Worm (Caenorhabditis elegans) whole organism, midembryonic: ENCODE measurements around the gene F22B5.10.
A peak's percentile ranks its signal among the peaks of the same experiment; 100 is the strongest.

Source experiments
- T22C8.4 ChIP-seq: fragments of 200-800 bp; sonication (Bioruptor generic); IDR thresholded peaks from 2 replicates; pipeline ENCODE4 v1.3.6; 2022; ENCODE audit warnings: missing genetic modification characterization, missing compliant biosample characterization
- cog-1 ChIP-seq: sonication (generic microtip); optimal IDR thresholded peaks from 2 replicates; lab custom pipeline; 2016; ENCODE audit warnings: missing genetic modification characterization, missing compliant biosample characterization
- flt-1 ChIP-seq: fragments of 200-800 bp; sonication (Bioruptor generic); IDR thresholded peaks from 2 replicates; pipeline ENCODE4 v1.3.6; 2022; ENCODE audit warnings: missing genetic modification characterization, missing compliant biosample characterization
- klf-2 ChIP-seq: fragments of 200-800 bp; sonication (Bioruptor generic); conservative IDR thresholded peaks from 2 replicates; pipeline ENCODE4 v1.3.6; 2022; ENCODE audit warnings: missing genetic modification reagents, missing genetic modification characterization, missing compliant biosample characterization
- med-1 ChIP-seq: sonication (generic microtip); optimal IDR thresholded peaks from 2 replicates; lab custom pipeline; 2017; ENCODE audit warnings: missing genetic modification characterization, mild to moderate bottlenecking, missing compliant biosample characterization, antibody characterized with exemption, missing genetic modification reagents; ENCODE audit not compliant: insufficient read depth
- ref-1 ChIP-seq: fragments of 200-800 bp; sonication (Bioruptor generic); conservative IDR thresholded peaks from 2 replicates; pipeline ENCODE4 v1.3.6; 2022; ENCODE audit warnings: missing genetic modification reagents, missing genetic modification characterization, missing compliant biosample characterization
- tab-1 ChIP-seq: fragments of 200-800 bp; sonication (Bioruptor generic); IDR thresholded peaks from 2 replicates; pipeline ENCODE4 v1.3.6; 2022; ENCODE audit warnings: missing genetic modification characterization, missing compliant biosample characterization
- ztf-23 ChIP-seq: fragments of 200-800 bp; sonication (Bioruptor generic); IDR thresholded peaks from 2 replicates; pipeline ENCODE4 v1.3.6; 2022; ENCODE audit warnings: missing genetic modification reagents, missing genetic modification characterization, missing compliant biosample characterization
- ztf-29 ChIP-seq: fragments of 200-800 bp; sonication (Bioruptor generic); IDR thresholded peaks from 2 replicates; pipeline ENCODE4 v1.3.6; 2022; ENCODE audit warnings: missing genetic modification reagents, missing genetic modification characterization, missing compliant biosample characterization

Gene F22B5.10

ce11 chrII:8494228-8494717, 27.3 kb downstream of the F22B5.10 start, which contains the start of gene M05D6.9:
Gene M05D6.9 (plus strand): TSS chrII:8494278.
- TF ChIP-seq klf-2 (GFP tag; lab: Robert Waterston, UW) (no peak), ztf-23 (GFP tag; lab: Robert Waterston, UW) (no peak), med-1 (GFP tag; lab: Kevin White, UChicago) (no peak), flt-1 (GFP tag; lab: Robert Waterston, UW) (no peak), T22C8.4 (GFP tag; lab: Robert Waterston, UW) (no peak), ztf-29 (GFP tag; lab: Robert Waterston, UW) (no peak), cog-1 (tag; lab: Kevin White, UChicago) (no peak), ref-1 (GFP tag; lab: Robert Waterston, UW) (no peak), tab-1 (GFP tag; lab: Robert Waterston, UW) (no peak)

ce11 chrII:8496184-8496583, 29.2 kb downstream of the F22B5.10 start:
- TF ChIP-seq med-1 (GFP tag; lab: Kevin White, UChicago): no peak
- no peak for TF ChIP-seq ztf-23 (GFP tag; lab: Robert Waterston, UW)
- no peak for TF ChIP-seq ref-1 (GFP tag; lab: Robert Waterston, UW)

ce11 chrII:8498173-8498572, 31.2 kb downstream of the F22B5.10 start:
- TF ChIP-seq flt-1 (GFP tag; lab: Robert Waterston, UW) (no peak), tab-1 (GFP tag; lab: Robert Waterston, UW) (no peak), cog-1 (tag; lab: Kevin White, UChicago) (no peak), med-1 (GFP tag; lab: Kevin White, UChicago) (no peak), T22C8.4 (GFP tag; lab: Robert Waterston, UW) (no peak), ref-1 (GFP tag; lab: Robert Waterston, UW) (no peak), ztf-23 (GFP tag; lab: Robert Waterston, UW) (no peak), klf-2 (GFP tag; lab: Robert Waterston, UW) (no peak), ztf-29 (GFP tag; lab: Robert Waterston, UW) (no peak)

DNA sequence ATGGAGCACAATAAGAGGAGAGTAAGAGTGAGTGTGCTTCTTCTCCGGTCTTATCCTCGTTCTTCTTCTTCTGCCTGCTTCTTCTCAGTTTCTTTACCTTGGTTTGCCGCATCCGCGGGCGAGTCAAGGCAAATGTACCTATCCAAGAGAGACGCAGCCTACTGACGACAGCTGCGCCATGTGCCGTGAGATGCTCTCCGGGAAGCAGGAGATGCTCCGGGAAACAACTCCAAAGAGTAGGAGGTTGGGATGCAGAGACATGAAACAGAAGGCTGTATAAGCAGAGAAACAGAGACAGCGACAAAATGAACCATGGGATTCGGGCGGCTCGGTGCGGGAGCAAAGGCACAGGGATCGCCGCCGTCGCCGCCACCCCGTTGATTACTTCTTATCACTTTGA, 32.0 kb downstream of the F22B5.10 start:
- TF ChIP-seq flt-1 (GFP tag; lab: Robert Waterston, UW) (0 out of 2 replicates have a peak, but pooled peaks have one; percentile 47), klf-2 (GFP tag; lab: Robert Waterston, UW) (no peak)

- TF ChIP-seq ztf-29 (GFP tag; lab: Robert Waterston, UW): no peak
- TF ChIP-seq tab-1 (GFP tag; lab: Robert Waterston, UW): no peak
- TF ChIP-seq ztf-23 (GFP tag; lab: Robert Waterston, UW): no peak
Measured at ce11 chrII:8504074-8504724, 37.2 kb downstream of the F22B5.10 start.

ce11 chrII:8506759-8507158, 39.8 kb downstream of the F22B5.10 start:
- TF ChIP-seq klf-2 (GFP tag; lab: Robert Waterston, UW): no peak
- no peak for TF ChIP-seq cog-1 (tag; lab: Kevin White, UChicago)
- no peak for TF ChIP-seq ref-1 (GFP tag; lab: Robert Waterston, UW)
- no peak for TF ChIP-seq tab-1 (GFP tag; lab: Robert Waterston, UW)
- no peak for TF ChIP-seq med-1 (GFP tag; lab: Kevin White, UChicago)
- TF ChIP-seq T22C8.4 (GFP tag; lab: Robert Waterston, UW): no peak
- TF ChIP-seq flt-1 (GFP tag; lab: Robert Waterston, UW): no peak
- TF ChIP-seq ztf-29 (GFP tag; lab: Robert Waterston, UW): no peak

DNA sequence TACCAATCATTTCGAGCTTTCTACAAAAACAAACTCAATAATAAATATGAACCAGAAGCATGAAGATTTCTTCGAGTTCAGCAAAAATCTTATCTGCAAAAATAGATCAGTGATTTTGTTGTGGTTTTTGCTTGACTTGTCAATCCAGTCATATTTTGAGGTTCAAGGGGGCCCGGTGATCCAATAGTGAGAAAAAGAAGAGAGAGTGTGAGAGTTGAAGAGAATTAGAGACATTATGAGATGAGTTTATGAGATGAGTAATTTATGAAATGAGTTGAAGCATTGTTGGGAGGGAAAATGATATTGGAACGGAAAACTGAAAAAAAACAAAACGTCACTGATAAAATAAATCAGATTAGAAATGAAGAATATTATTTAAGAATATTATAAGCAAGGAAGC, 42.0 kb downstream of the F22B5.10 start, which contains the start of gene T13H5.1:
Gene T13H5.1 (minus strand): TSS at position 101 of the 400 bp plus-strand sequence.
- no peak for TF ChIP-seq ztf-23 (GFP tag; lab: Robert Waterston, UW)
- TF ChIP-seq ref-1 (GFP tag; lab: Robert Waterston, UW): no peak
- TF ChIP-seq flt-1 (GFP tag; lab: Robert Waterston, UW): no peak
- no peak for TF ChIP-seq tab-1 (GFP tag; lab: Robert Waterston, UW)
- no peak for TF ChIP-seq klf-2 (GFP tag; lab: Robert Waterston, UW)
- TF ChIP-seq cog-1 (tag; lab: Kevin White, UChicago): no peak
- no peak for TF ChIP-seq ztf-29 (GFP tag; lab: Robert Waterston, UW)
- TF ChIP-seq T22C8.4 (GFP tag; lab: Robert Waterston, UW): no peak
- TF ChIP-seq med-1 (GFP tag; lab: Kevin White, UChicago): no peak

ce11 chrII:8514729-8515128, 47.8 kb downstream of the F22B5.10 start, which contains the start of gene ctg-2:
Gene ctg-2 (plus strand): TSS chrII:8515054.
- TF ChIP-seq klf-2 (GFP tag; lab: Robert Waterston, UW) (no peak), med-1 (GFP tag; lab: Kevin White, UChicago) (no peak), tab-1 (GFP tag; lab: Robert Waterston, UW) (no peak), ztf-23 (GFP tag; lab: Robert Waterston, UW) (no peak), cog-1 (tag; lab: Kevin White, UChicago) (no peak), ztf-29 (GFP tag; lab: Robert Waterston, UW) (no peak), ref-1 (GFP tag; lab: Robert Waterston, UW) (no peak), T22C8.4 (GFP tag; lab: Robert Waterston, UW) (no peak), flt-1 (GFP tag; lab: Robert Waterston, UW) (no peak)

ce11 chrII:8515521-8515920, 48.5 kb downstream of the F22B5.10 start:
- TF ChIP-seq cog-1 (tag; lab: Kevin White, UChicago) (no peak), ref-1 (GFP tag; lab: Robert Waterston, UW) (no peak), flt-1 (GFP tag; lab: Robert Waterston, UW) (no peak), ztf-23 (GFP tag; lab: Robert Waterston, UW) (no peak), med-1 (GFP tag; lab: Kevin White, UChicago) (no peak), klf-2 (GFP tag; lab: Robert Waterston, UW) (no peak), ztf-29 (GFP tag; lab: Robert Waterston, UW) (no peak), T22C8.4 (GFP tag; lab: Robert Waterston, UW) (no peak), tab-1 (GFP tag; lab: Robert Waterston, UW) (no peak)
